Fruit fly (Drosophila melanogaster) S2 (cell line): ENCODE measurements around the gene H15.

Experiments
- CG8478 ChIP-seq: fragments of >200 bp; optimal IDR thresholded peaks from 2 replicates; lab custom pipeline; 2018
- CTCF ChIP-seq, 2 experiments: fragments of >200 bp; optimal IDR thresholded peaks; 2 replicates each; lab custom pipeline; 2018

DNA sequence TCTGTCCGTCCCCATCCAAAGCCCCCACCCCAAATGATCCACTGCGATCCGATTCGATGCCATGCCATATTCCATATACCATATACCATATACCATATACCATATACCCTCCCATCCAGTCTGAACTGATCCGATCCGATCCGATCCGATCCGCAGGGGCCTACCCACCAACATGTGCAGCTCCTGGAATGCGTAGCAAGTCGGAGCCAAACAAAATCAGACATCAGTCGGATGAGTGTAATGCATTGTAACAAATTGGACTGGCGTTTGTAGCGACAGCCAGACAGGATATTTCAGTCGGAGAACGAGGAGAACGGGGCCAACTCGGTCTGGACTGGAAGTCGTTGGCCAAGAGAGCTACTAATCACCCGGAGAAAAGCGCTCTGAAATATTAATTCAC, 25.7 kb downstream of the H15 start:
- TF ChIP-seq CTCF (optimal IDR thresholded peaks at IDR 0.05; lab: Kevin White, UChicago) (no peak), CG8478 (lab: Kevin White, UChicago) (no peak)
